Fruit fly (Drosophila melanogaster) whole organism, embryonic: ENCODE measurements around the gene Best3.

Experiments used
- Bgb ChIP-seq: fragments of 200-800 bp; sonication (Bioruptor generic); IDR thresholded peaks from 2 replicates; pipeline ENCODE4 v1.3.6; 2022; ENCODE audit warnings: missing biosample characterization, missing genetic modification characterization; ENCODE audit not compliant: partially characterized antibody
- CG10654 ChIP-seq: fragments of 200-800 bp; sonication (Bioruptor generic); optimal IDR thresholded peaks from 2 replicates; lab custom pipeline; 2016; ENCODE audit warnings: missing biosample characterization, missing genetic modification characterization
- CG13123 ChIP-seq: fragments of 200-800 bp; sonication (Bioruptor generic); optimal IDR thresholded peaks from 2 replicates; lab custom pipeline; 2016; ENCODE audit warnings: missing biosample characterization, missing genetic modification characterization
- CG13296 ChIP-seq: fragments of 200-800 bp; sonication (Bioruptor generic); optimal IDR thresholded peaks from 3 replicates; lab custom pipeline; 2018; ENCODE audit warnings: missing biosample characterization, mild to moderate bottlenecking, missing genetic modification characterization
- CG16815 ChIP-seq: fragments of 200-800 bp; sonication (Bioruptor generic); optimal IDR thresholded peaks from 3 replicates; lab custom pipeline; 2017; ENCODE audit warnings: missing biosample characterization, mild to moderate bottlenecking, missing genetic modification characterization
- CG2120 ChIP-seq: fragments of 200-800 bp; sonication (Bioruptor generic); optimal IDR thresholded peaks from 3 replicates; lab custom pipeline; 2016; ENCODE audit warnings: missing biosample characterization, missing genetic modification characterization
- CG3281 ChIP-seq: fragments of 200-800 bp; sonication (Bioruptor generic); optimal IDR thresholded peaks from 3 replicates; lab custom pipeline; 2017; ENCODE audit warnings: missing biosample characterization, mild to moderate bottlenecking, missing genetic modification characterization
- CG33213 ChIP-seq: fragments of 200-800 bp; sonication (Bioruptor generic); optimal IDR thresholded peaks from 3 replicates; lab custom pipeline; 2016; ENCODE audit warnings: missing biosample characterization, missing genetic modification characterization
- CG4424 ChIP-seq: fragments of 200-800 bp; sonication (Bioruptor generic); optimal IDR thresholded peaks from 3 replicates; lab custom pipeline; 2016; ENCODE audit warnings: missing biosample characterization, missing genetic modification characterization
- CG6683 ChIP-seq: fragments of 200-800 bp; sonication (Bioruptor generic); optimal IDR thresholded peaks from 2 replicates; lab custom pipeline; 2017; ENCODE audit warnings: missing biosample characterization, mild to moderate bottlenecking, missing genetic modification characterization, missing genetic modification reagents
- CG6854 ChIP-seq: fragments of 200-800 bp; sonication (Bioruptor generic); optimal IDR thresholded peaks from 3 replicates; lab custom pipeline; 2017; ENCODE audit warnings: missing biosample characterization, mild to moderate bottlenecking, missing genetic modification characterization
- CG7372 ChIP-seq: fragments of 200-800 bp; sonication (Bioruptor generic); IDR thresholded peaks from 2 replicates; pipeline ENCODE4 v1.3.6; 2022; ENCODE audit warnings: missing biosample characterization, missing genetic modification characterization
- CG8290 ChIP-seq, 3 experiments: fragments of 200-800 bp; sonication (Bioruptor generic); optimal IDR thresholded peaks; 2 replicates each; lab custom pipeline; 2016 to 2019; ENCODE audit warnings: missing biosample characterization in 3 of 3, missing genetic modification characterization in 3 of 3, mild to moderate bottlenecking in 2 of 3, moderate library complexity in 1 of 3
- Dip2 ChIP-seq: fragments of 200-800 bp; sonication (Bioruptor generic); IDR thresholded peaks from 2 replicates; pipeline ENCODE4 v1.3.6; 2022; ENCODE audit warnings: missing biosample characterization, missing genetic modification characterization
- Dll ChIP-seq: fragments of 200-800 bp; sonication (Bioruptor generic); IDR thresholded peaks from 4 replicates; pipeline ENCODE4 v1.3.6; 2022; ENCODE audit warnings: missing biosample characterization, missing genetic modification characterization; ENCODE audit not compliant: partially characterized antibody
- Dp ChIP-seq: fragments of 200-800 bp; sonication (Bioruptor generic); optimal IDR thresholded peaks from 2 replicates; lab custom pipeline; 2018; ENCODE audit warnings: missing biosample characterization, mild to moderate bottlenecking, missing genetic modification characterization, moderate library complexity
- Drgx ChIP-seq: fragments of 200-800 bp; sonication (Bioruptor generic); IDR thresholded peaks from 2 replicates; pipeline ENCODE4 v1.3.6; 2022; ENCODE audit warnings: missing biosample characterization, missing genetic modification characterization
- Eip74EF ChIP-seq, 2 experiments: fragments of 200-800 bp in 1 of 2; fragments of >200 bp in 1 of 2; sonication (Bioruptor generic) in 1 of 2; optimal IDR thresholded peaks; 2 replicates each; lab custom pipeline; 2017 to 2019; ENCODE audit warnings: missing biosample characterization in 2 of 2, missing genetic modification characterization in 2 of 2, mild to moderate bottlenecking in 1 of 2, moderate library complexity in 1 of 2
- Med ChIP-seq: fragments of 200-800 bp; sonication (Bioruptor generic); peaks from one replicate; lab custom pipeline; 2016; ENCODE audit warnings: missing biosample characterization, missing genetic modification characterization, mild to moderate bottlenecking, inconsistent platforms, moderate library complexity
- Nf-YC ChIP-seq: fragments of 200-800 bp; optimal IDR thresholded peaks from 3 replicates; lab custom pipeline; 2019; ENCODE audit warnings: missing biosample characterization, mild to moderate bottlenecking, missing genetic modification characterization, moderate library complexity
- abd-A ChIP-seq: fragments of 200-800 bp; sonication (Bioruptor generic); optimal IDR thresholded peaks from 3 replicates; lab custom pipeline; 2019; ENCODE audit warnings: missing biosample characterization, mild to moderate bottlenecking, missing genetic modification characterization, moderate library complexity
- ac ChIP-seq: fragments of 200-800 bp; sonication (Bioruptor generic); optimal IDR thresholded peaks from 3 replicates; lab custom pipeline; 2017; ENCODE audit warnings: missing biosample characterization, mild to moderate bottlenecking, missing genetic modification characterization
- amos ChIP-seq: fragments of 200-800 bp; sonication (Bioruptor generic); IDR thresholded peaks from 2 replicates; pipeline ENCODE4 v1.3.6; 2022; ENCODE audit warnings: missing biosample characterization, missing genetic modification characterization; ENCODE audit not compliant: partially characterized antibody
- dm ChIP-seq: fragments of 200-800 bp; sonication (Bioruptor generic); optimal IDR thresholded peaks from 3 replicates; lab custom pipeline; 2016; ENCODE audit warnings: missing biosample characterization, missing genetic modification characterization
- ems ChIP-seq: fragments of 200-800 bp; sonication (Bioruptor generic); optimal IDR thresholded peaks from 3 replicates; lab custom pipeline; 2016; ENCODE audit warnings: missing biosample characterization, missing genetic modification characterization
- fd64A ChIP-seq: fragments of 200-800 bp; sonication (Bioruptor generic); optimal IDR thresholded peaks from 3 replicates; lab custom pipeline; 2018; ENCODE audit warnings: missing biosample characterization, mild to moderate bottlenecking, missing genetic modification characterization
- gcm ChIP-seq: fragments of 200-800 bp; sonication (Bioruptor generic); optimal IDR thresholded peaks from 2 replicates; lab custom pipeline; 2019; ENCODE audit warnings: missing biosample characterization, mild to moderate bottlenecking, missing genetic modification characterization, moderate library complexity
- gem ChIP-seq: fragments of 200-800 bp; sonication (Bioruptor generic); optimal IDR thresholded peaks from 2 replicates; lab custom pipeline; 2019; ENCODE audit warnings: missing biosample characterization, mild to moderate bottlenecking, missing genetic modification characterization, moderate library complexity
- gsb-n ChIP-seq: fragments of 200-800 bp; sonication (Bioruptor generic); optimal IDR thresholded peaks from 3 replicates; lab custom pipeline; 2018; ENCODE audit warnings: missing biosample characterization, mild to moderate bottlenecking, missing genetic modification characterization
- kni ChIP-seq: fragments of 200-800 bp; sonication (Bioruptor generic); optimal IDR thresholded peaks from 3 replicates; lab custom pipeline; 2017; ENCODE audit warnings: mild to moderate bottlenecking, missing biosample characterization, missing genetic modification reagents, missing genetic modification characterization
- lab ChIP-seq: fragments of 200-800 bp; sonication (Bioruptor generic); optimal IDR thresholded peaks from 3 replicates; lab custom pipeline; 2017; ENCODE audit warnings: missing biosample characterization, missing genetic modification characterization, mild to moderate bottlenecking, moderate library complexity, missing genetic modification reagents
- lov ChIP-seq, 2 experiments: fragments of 200-800 bp in 1 of 2; fragments of >200 bp in 1 of 2; sonication (Bioruptor generic) in 1 of 2; IDR thresholded peaks in 1 of 2; optimal IDR thresholded peaks in 1 of 2; 2 replicates in 1 of 2; 3 replicates in 1 of 2; pipeline versions ENCODE4 v1.3.6 to Lab custom; 2017 to 2022; ENCODE audit warnings: missing biosample characterization in 1 of 2, missing genetic modification characterization in 1 of 2
- luna ChIP-seq: fragments of 200-800 bp; sonication (Bioruptor generic); optimal IDR thresholded peaks from 2 replicates; lab custom pipeline; 2016; ENCODE audit warnings: missing biosample characterization, missing genetic modification characterization
- nom ChIP-seq: fragments of 200-800 bp; sonication (Bioruptor generic); optimal IDR thresholded peaks from 2 replicates; lab custom pipeline; 2017; ENCODE audit warnings: missing biosample characterization, missing genetic modification characterization, mild to moderate bottlenecking, moderate library complexity, missing genetic modification reagents
- prd ChIP-seq, 3 experiments: fragments of >200 bp in 2 of 3; fragments of 200-800 bp in 1 of 3; sonication (Bioruptor generic) in 1 of 3; optimal IDR thresholded peaks in 2 of 3; IDR thresholded peaks in 1 of 3; 2 replicates in 2 of 3; 3 replicates in 1 of 3; pipeline versions ENCODE4 v1.3.6 to Lab custom; 2017 to 2022; ENCODE audit warnings: missing biosample characterization in 1 of 3, missing genetic modification characterization in 1 of 3
- sd ChIP-seq: fragments of 200-800 bp; sonication (Bioruptor generic); optimal IDR thresholded peaks from 3 replicates; lab custom pipeline; 2018; ENCODE audit warnings: missing biosample characterization, mild to moderate bottlenecking, missing genetic modification characterization, moderate library complexity
- slp2 ChIP-seq: fragments of 200-800 bp; sonication (Bioruptor generic); optimal IDR thresholded peaks from 2 replicates; lab custom pipeline; 2016; ENCODE audit warnings: missing biosample characterization, missing genetic modification characterization
- so ChIP-seq: fragments of 200-800 bp; sonication (Bioruptor generic); IDR thresholded peaks from 3 replicates; pipeline ENCODE4 v1.3.6; 2022; ENCODE audit warnings: missing biosample characterization, missing genetic modification characterization
- stwl ChIP-seq: fragments of 200-800 bp; sonication (Bioruptor generic); optimal IDR thresholded peaks from 3 replicates; lab custom pipeline; 2018; ENCODE audit warnings: missing biosample characterization, mild to moderate bottlenecking, missing genetic modification characterization, moderate library complexity
- tap ChIP-seq: fragments of 200-800 bp; optimal IDR thresholded peaks from 3 replicates; lab custom pipeline; 2019; ENCODE audit warnings: missing biosample characterization, mild to moderate bottlenecking, missing genetic modification characterization, moderate library complexity
- toy ChIP-seq: fragments of 200-800 bp; sonication (Bioruptor generic); IDR thresholded peaks from 2 replicates; pipeline ENCODE4 v1.3.6; 2022; ENCODE audit warnings: missing biosample characterization, missing genetic modification characterization
- ttk ChIP-seq: fragments of 200-800 bp; sonication (Bioruptor generic); IDR thresholded peaks from 2 replicates; pipeline ENCODE4 v2.1.2; 2022; ENCODE audit warnings: missing biosample characterization, missing genetic modification characterization
- vvl ChIP-seq: fragments of 200-800 bp; sonication (Bioruptor generic); IDR thresholded peaks from 2 replicates; pipeline ENCODE4 v1.3.6; 2022; ENCODE audit warnings: missing biosample characterization, missing genetic modification characterization

The Best3 gene

DNA sequence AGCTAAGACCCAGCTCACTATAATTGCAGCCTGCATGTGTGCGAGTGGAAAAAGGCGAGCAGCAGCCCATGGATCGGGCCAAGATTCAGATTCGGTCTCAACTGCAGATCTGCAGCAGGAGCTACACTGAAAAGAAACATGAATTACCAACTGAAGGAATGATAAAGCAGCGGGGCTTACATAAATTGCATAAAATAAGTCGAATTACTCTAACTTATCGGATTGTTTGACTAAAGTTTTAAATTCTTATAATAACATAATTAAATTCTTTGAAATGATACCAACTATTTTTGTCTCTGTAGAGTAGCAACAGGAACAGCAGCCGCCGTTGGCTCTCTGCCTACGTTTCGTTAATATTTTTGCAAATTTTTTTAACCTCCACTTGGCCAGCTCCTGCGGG is 42.0 kb downstream of the Best3 start (continued):
- TF ChIP-seq CG3281 = no peak
- no peak for TF ChIP-seq luna (GFP tag; lab: Kevin White, UChicago)
- TF ChIP-seq CG33213 (GFP tag; lab: Kevin White, UChicago) = no peak
- no peak for TF ChIP-seq CG4424
- peak; percentile 93 for TF ChIP-seq Drgx
- no peak for TF ChIP-seq CG6854 (GFP tag; lab: Kevin White, UChicago)
- TF ChIP-seq tap (tag; lab: Kevin White, UChicago) = no peak
- TF ChIP-seq kni = no peak
- TF ChIP-seq CG13296 (GFP tag; lab: Kevin White, UChicago) = no peak
- TF ChIP-seq CG13123 = no peak
- TF ChIP-seq sd (tag; lab: Kevin White, UChicago) = no peak
- TF ChIP-seq Eip74EF (GFP tag; optimal IDR thresholded peaks at IDR 0.05; lab: Kevin White, UChicago) = no peak
- TF ChIP-seq amos (GFP tag; lab: Robert Waterston, UW) = no peak
- peak; percentile 91 for TF ChIP-seq nom (GFP tag; lab: Kevin White, UChicago)
- no peak for TF ChIP-seq Nf-YC (tag; lab: Kevin White, UChicago)
- no peak for TF ChIP-seq stwl (tag; lab: Kevin White, UChicago)
- TF ChIP-seq Med = peak; percentile 69
- peak; percentile 37 for TF ChIP-seq gem
- TF ChIP-seq CG6683 (GFP tag; lab: Kevin White, UChicago) = no peak
- TF ChIP-seq Bgb (GFP tag; lab: Robert Waterston, UW) = no peak
- TF ChIP-seq CG10654 = no peak
- no peak for TF ChIP-seq Dip2 (GFP tag; lab: Robert Waterston, UW)
- no peak for TF ChIP-seq abd-A
- no peak for TF ChIP-seq CG7372 (GFP tag; lab: Robert Waterston, UW)
- no peak for TF ChIP-seq ttk (GFP tag; lab: Robert Waterston, UW)
- TF ChIP-seq lov (optimal IDR thresholded peaks at IDR 0.05; lab: Kevin White, UChicago) = no peak
- no peak for TF ChIP-seq lov (GFP tag; IDR thresholded peaks at IDR 0.05; lab: Robert Waterston, UW)
- no peak for TF ChIP-seq fd64A (GFP tag; lab: Kevin White, UChicago)
- no peak for TF ChIP-seq CG2120
- no peak for TF ChIP-seq prd (optimal IDR thresholded peaks at IDR 0.05; lab: Kevin White, UChicago)
- TF ChIP-seq prd (GFP tag; IDR thresholded peaks at IDR 0.05; lab: Robert Waterston, UW) = peak; percentile 43; the same call in 1 of the 3 replicates
- TF ChIP-seq ems (GFP tag; lab: Kevin White, UChicago) = no peak
- no peak for TF ChIP-seq lab (GFP tag; lab: Kevin White, UChicago)
- no peak for TF ChIP-seq Dll (GFP tag; lab: Robert Waterston, UW)
- TF ChIP-seq so = no peak
- no peak for TF ChIP-seq CG8290 (GFP tag; optimal IDR thresholded peaks at IDR 0.05; lab: Kevin White, UChicago)
- TF ChIP-seq CG8290 (tag; optimal IDR thresholded peaks at IDR 0.05; lab: Kevin White, UChicago) = no peak
- TF ChIP-seq CG16815 = no peak
- TF ChIP-seq vvl (GFP tag; lab: Robert Waterston, UW) = no peak
- peak; percentile 16 for TF ChIP-seq ac (GFP tag; lab: Kevin White, UChicago)
- no peak for TF ChIP-seq slp2 (GFP tag; lab: Kevin White, UChicago)
- TF ChIP-seq toy (GFP tag; lab: Robert Waterston, UW) = no peak
- TF ChIP-seq dm (GFP tag; lab: Kevin White, UChicago) = no peak
- no peak for TF ChIP-seq gcm (GFP tag; lab: Kevin White, UChicago)
- no peak for TF ChIP-seq gsb-n (tag; lab: Kevin White, UChicago)
- TF ChIP-seq Dp (GFP tag; lab: Kevin White, UChicago) = no peak
